Fruit fly (Drosophila melanogaster) S2 (cell line): Measurements from ENCODE around the gene Uxs.

Experiments used
- CG8478 ChIP-seq: fragments of >200 bp; optimal IDR thresholded peaks from 2 replicates; lab custom pipeline; 2018
- CTCF ChIP-seq, 2 experiments: fragments of >200 bp; optimal IDR thresholded peaks; 2 replicates each; lab custom pipeline; 2018

dm6 chr3L:8175818-8176217, 4.9 kb upstream of the Uxs start, which contains the start of gene RecQ4:
- TF ChIP-seq CTCF (optimal IDR thresholded peaks at IDR 0.05; lab: Kevin White, UChicago) (no peak), CG8478 (lab: Kevin White, UChicago) (no peak)
